Fruit fly (Drosophila melanogaster) whole organism, embryonic: ENCODE data around the gene Atac2.
A peak's percentile ranks its signal among the peaks of the same experiment; 100 is the strongest.

ENCODE experiments used
- CG11093 ChIP-seq: fragments of 200-800 bp; sonication (Bioruptor generic); IDR thresholded peaks from 3 replicates; pipeline ENCODE4 v1.3.6; 2022; ENCODE audit warnings: missing biosample characterization, missing genetic modification characterization
- CG11696 ChIP-seq: fragments of 200-800 bp; sonication (Bioruptor generic); IDR thresholded peaks from 2 replicates; pipeline ENCODE4 v1.3.6; 2022; ENCODE audit warnings: missing biosample characterization, missing genetic modification characterization
- CG12299 ChIP-seq: fragments of 200-800 bp; sonication (Bioruptor generic); optimal IDR thresholded peaks from 2 replicates; lab custom pipeline; 2018; ENCODE audit warnings: missing biosample characterization, mild to moderate bottlenecking, missing genetic modification characterization
- CG1233 ChIP-seq: fragments of 200-800 bp; sonication (Bioruptor generic); optimal IDR thresholded peaks from 4 replicates; lab custom pipeline; 2018; ENCODE audit warnings: missing biosample characterization, mild to moderate bottlenecking, missing genetic modification characterization
- CG13894 ChIP-seq: fragments of 200-800 bp; sonication (Bioruptor generic); optimal IDR thresholded peaks from 3 replicates; lab custom pipeline; 2018; ENCODE audit warnings: missing biosample characterization, mild to moderate bottlenecking, missing genetic modification characterization, moderate library complexity
- CG15011 ChIP-seq: fragments of 200-800 bp; sonication (Bioruptor generic); optimal IDR thresholded peaks from 3 replicates; lab custom pipeline; 2018; ENCODE audit warnings: missing biosample characterization, mild to moderate bottlenecking, missing genetic modification characterization
- CG17186 ChIP-seq: fragments of 200-800 bp; sonication (Bioruptor generic); optimal IDR thresholded peaks from 3 replicates; lab custom pipeline; 2017; ENCODE audit warnings: missing biosample characterization, missing genetic modification reagents, missing genetic modification characterization
- CG18262 ChIP-seq: fragments of 200-800 bp; optimal IDR thresholded peaks from 3 replicates; lab custom pipeline; 2019; ENCODE audit warnings: missing biosample characterization, mild to moderate bottlenecking, missing genetic modification characterization, moderate library complexity
- CG3407 ChIP-seq: fragments of 200-800 bp; sonication (Bioruptor generic); optimal IDR thresholded peaks from 2 replicates; lab custom pipeline; 2018; ENCODE audit warnings: missing biosample characterization, mild to moderate bottlenecking, missing genetic modification characterization
- CG4730 ChIP-seq: fragments of 200-800 bp; sonication (Bioruptor generic); IDR thresholded peaks from 2 replicates; pipeline ENCODE4 v1.3.6; 2022; ENCODE audit warnings: missing biosample characterization, missing genetic modification characterization
- CG6175 ChIP-seq: fragments of 200-800 bp; sonication (Bioruptor generic); IDR thresholded peaks from 3 replicates; pipeline ENCODE4 v1.3.6; 2022; ENCODE audit warnings: missing biosample characterization, missing genetic modification characterization
- CG7786 ChIP-seq: fragments of 200-800 bp; sonication (Bioruptor generic); optimal IDR thresholded peaks from 2 replicates; lab custom pipeline; 2016; ENCODE audit warnings: missing biosample characterization, missing genetic modification characterization
- CG8290 ChIP-seq, 3 experiments: fragments of 200-800 bp; sonication (Bioruptor generic); optimal IDR thresholded peaks; 2 replicates each; lab custom pipeline; 2016 to 2019; ENCODE audit warnings: missing biosample characterization in 3 of 3, missing genetic modification characterization in 3 of 3, mild to moderate bottlenecking in 2 of 3, moderate library complexity in 1 of 3
- CHES-1-like ChIP-seq: fragments of 200-800 bp; sonication (Bioruptor generic); optimal IDR thresholded peaks from 2 replicates; lab custom pipeline; 2016; ENCODE audit warnings: missing biosample characterization, missing genetic modification characterization
- Chrac-16 ChIP-seq: fragments of 200-800 bp; sonication (Bioruptor generic); optimal IDR thresholded peaks from 3 replicates; lab custom pipeline; 2016; ENCODE audit warnings: missing biosample characterization, missing genetic modification characterization
- Dip3 ChIP-seq: fragments of 200-800 bp; sonication (Bioruptor generic); optimal IDR thresholded peaks from 3 replicates; lab custom pipeline; 2016; ENCODE audit warnings: missing biosample characterization, missing genetic modification characterization
- Drgx ChIP-seq: fragments of 200-800 bp; sonication (Bioruptor generic); IDR thresholded peaks from 2 replicates; pipeline ENCODE4 v1.3.6; 2022; ENCODE audit warnings: missing biosample characterization, missing genetic modification characterization
- E2f1 ChIP-seq: fragments of 200-800 bp; sonication (Bioruptor generic); IDR thresholded peaks from 2 replicates; pipeline ENCODE4 v1.3.6; 2022; ENCODE audit warnings: missing biosample characterization, missing genetic modification characterization
- Fer3 ChIP-seq: fragments of 200-800 bp; sonication (Bioruptor generic); optimal IDR thresholded peaks from 2 replicates; lab custom pipeline; 2018; ENCODE audit warnings: missing biosample characterization, mild to moderate bottlenecking, missing genetic modification characterization, moderate library complexity
- HLHmδ ChIP-seq: fragments of 200-800 bp; sonication (Bioruptor generic); optimal IDR thresholded peaks from 2 replicates; lab custom pipeline; 2018; ENCODE audit warnings: missing biosample characterization, mild to moderate bottlenecking, missing genetic modification characterization, moderate library complexity
- NfI ChIP-seq: fragments of 200-800 bp; sonication (Bioruptor generic); optimal IDR thresholded peaks from 3 replicates; lab custom pipeline; 2018; ENCODE audit warnings: missing biosample characterization, mild to moderate bottlenecking, missing genetic modification characterization, moderate library complexity
- Tbp ChIP-seq: fragments of >200 bp; optimal IDR thresholded peaks from 2 replicates; lab custom pipeline; 2018; ENCODE audit warnings: missing biosample characterization, missing genetic modification characterization
- Vsx1 ChIP-seq: fragments of 200-800 bp; sonication (Bioruptor generic); optimal IDR thresholded peaks from 2 replicates; lab custom pipeline; 2017; ENCODE audit warnings: missing biosample characterization, mild to moderate bottlenecking, missing genetic modification characterization, missing genetic modification reagents
- ara ChIP-seq: fragments of 200-800 bp; sonication (Bioruptor generic); IDR thresholded peaks from 2 replicates; pipeline ENCODE4 v1.3.6; 2022; ENCODE audit warnings: missing biosample characterization, missing genetic modification characterization
- ato ChIP-seq: fragments of 200-800 bp; sonication (Bioruptor generic); IDR thresholded peaks from 2 replicates; pipeline ENCODE4 v1.3.6; 2022; ENCODE audit warnings: missing biosample characterization, missing genetic modification characterization; ENCODE audit not compliant: partially characterized antibody
- ci ChIP-seq: fragments of 200-800 bp; sonication (Bioruptor generic); IDR thresholded peaks from 3 replicates; pipeline ENCODE4 v1.3.6; 2022; ENCODE audit warnings: missing biosample characterization, missing genetic modification characterization
- corto ChIP-seq: fragments of 200-800 bp; sonication (Bioruptor generic); optimal IDR thresholded peaks from 2 replicates; lab custom pipeline; 2016; ENCODE audit warnings: missing biosample characterization, mild to moderate bottlenecking, missing genetic modification characterization, moderate library complexity
- crp ChIP-seq, 2 experiments: fragments of 200-800 bp; sonication (Bioruptor generic); optimal IDR thresholded peaks; 2 replicates in 1 of 2; 3 replicates in 1 of 2; lab custom pipeline; 2017; ENCODE audit warnings: missing biosample characterization in 2 of 2, missing genetic modification characterization in 2 of 2, mild to moderate bottlenecking in 1 of 2, moderate library complexity in 1 of 2
- ftz-f1 ChIP-seq: fragments of 200-800 bp; sonication (Bioruptor generic); optimal IDR thresholded peaks from 2 replicates; lab custom pipeline; 2016; ENCODE audit warnings: missing biosample characterization, missing genetic modification characterization
- gce ChIP-seq: fragments of 200-800 bp; sonication (Bioruptor generic); IDR thresholded peaks from 3 replicates; pipeline ENCODE4 v1.3.6; 2022; ENCODE audit warnings: missing biosample characterization, missing genetic modification characterization
- gcm ChIP-seq: fragments of 200-800 bp; sonication (Bioruptor generic); optimal IDR thresholded peaks from 2 replicates; lab custom pipeline; 2019; ENCODE audit warnings: missing biosample characterization, mild to moderate bottlenecking, missing genetic modification characterization, moderate library complexity
- jigr1 ChIP-seq: fragments of 200-800 bp; sonication (Bioruptor generic); IDR thresholded peaks from 3 replicates; pipeline ENCODE4 v1.3.6; 2022; ENCODE audit warnings: missing biosample characterization, missing genetic modification characterization
- knrl ChIP-seq: fragments of 200-800 bp; sonication (Bioruptor generic); IDR thresholded peaks from 3 replicates; pipeline ENCODE4 v1.3.6; 2022; ENCODE audit warnings: missing biosample characterization, missing genetic modification characterization; ENCODE audit not compliant: partially characterized antibody
- pfk ChIP-seq: fragments of 200-800 bp; sonication (Bioruptor generic); optimal IDR thresholded peaks from 2 replicates; lab custom pipeline; 2018; ENCODE audit warnings: missing biosample characterization, mild to moderate bottlenecking, missing genetic modification characterization, moderate library complexity
- phol ChIP-seq: fragments of 200-800 bp; sonication (Bioruptor generic); optimal IDR thresholded peaks from 3 replicates; lab custom pipeline; 2018; ENCODE audit warnings: missing biosample characterization, mild to moderate bottlenecking, missing genetic modification characterization, moderate library complexity
- pros ChIP-seq: fragments of 200-800 bp; sonication (Bioruptor generic); optimal IDR thresholded peaks from 3 replicates; lab custom pipeline; 2019; ENCODE audit warnings: missing biosample characterization, mild to moderate bottlenecking, missing genetic modification characterization, moderate library complexity
- sd ChIP-seq: fragments of 200-800 bp; sonication (Bioruptor generic); optimal IDR thresholded peaks from 3 replicates; lab custom pipeline; 2018; ENCODE audit warnings: missing biosample characterization, mild to moderate bottlenecking, missing genetic modification characterization, moderate library complexity
- sima ChIP-seq: fragments of 200-800 bp; sonication (Bioruptor generic); optimal IDR thresholded peaks from 2 replicates; lab custom pipeline; 2016; ENCODE audit warnings: missing biosample characterization, missing genetic modification characterization
- slbo ChIP-seq: fragments of 200-800 bp; sonication (Bioruptor generic); IDR thresholded peaks from 2 replicates; pipeline ENCODE4 v1.3.6; 2022; ENCODE audit warnings: missing biosample characterization, missing genetic modification characterization
- sob ChIP-seq: fragments of 200-800 bp; sonication (Bioruptor generic); IDR thresholded peaks from 2 replicates; pipeline ENCODE4 v1.3.6; 2022; ENCODE audit warnings: missing biosample characterization, missing genetic modification characterization
- tap ChIP-seq: fragments of 200-800 bp; optimal IDR thresholded peaks from 3 replicates; lab custom pipeline; 2019; ENCODE audit warnings: missing biosample characterization, mild to moderate bottlenecking, missing genetic modification characterization, moderate library complexity
- trem ChIP-seq: fragments of 200-800 bp; optimal IDR thresholded peaks from 3 replicates; lab custom pipeline; 2019; ENCODE audit warnings: missing biosample characterization, mild to moderate bottlenecking, missing genetic modification characterization, moderate library complexity
- trh ChIP-seq: fragments of 200-800 bp; sonication (Bioruptor generic); optimal IDR thresholded peaks from 2 replicates; lab custom pipeline; 2016; ENCODE audit warnings: missing biosample characterization, missing genetic modification characterization
- unc-4 ChIP-seq: fragments of 200-800 bp; sonication (Bioruptor generic); IDR thresholded peaks from 2 replicates; pipeline ENCODE4 v1.3.6; 2022; ENCODE audit warnings: missing biosample characterization, missing genetic modification characterization; ENCODE audit not compliant: partially characterized antibody
- zen ChIP-seq: fragments of 200-800 bp; sonication (Bioruptor generic); optimal IDR thresholded peaks from 3 replicates; lab custom pipeline; 2018; ENCODE audit warnings: missing biosample characterization, mild to moderate bottlenecking, missing genetic modification characterization, moderate library complexity

Gene Atac2

dm6 chr2L:18623435-18623834 lies 11.4 kb upstream of the Atac2 start:
- TF ChIP-seq CG8290 (GFP tag; optimal IDR thresholded peaks at IDR 0.05; lab: Kevin White, UChicago) = no peak
- peak in 1 of 2 experiments; percentile 49 for TF ChIP-seq CG8290 (tag; optimal IDR thresholded peaks at IDR 0.05; lab: Kevin White, UChicago)
- TF ChIP-seq CG6175 (GFP tag; lab: Robert Waterston, UW) = no peak
- TF ChIP-seq ci (GFP tag; lab: Robert Waterston, UW) = 0 out of 3 replicates have a peak, but pooled peaks have one; percentile 25
- TF ChIP-seq, all 482 proteins: peak for 2

- TF ChIP-seq NfI (GFP tag; lab: Kevin White, UChicago) (peak; percentile 69), trh (GFP tag; lab: Kevin White, UChicago) (no peak), ci (GFP tag; lab: Robert Waterston, UW) (peak; percentile 79), CHES-1-like (GFP tag; lab: Kevin White, UChicago) (peak; percentile 1), CG11093 (0 out of 3 replicates have a peak, but pooled peaks have one; percentile 40), crp (GFP tag; optimal IDR thresholded peaks at IDR 0.05; lab: Kevin White, UChicago) (peak in 1 of 2 experiments; percentile 5), gce (GFP tag; lab: Robert Waterston, UW) (0 out of 3 replicates have a peak, but pooled peaks have one; percentile 39), CG15011 (GFP tag; lab: Kevin White, UChicago) (peak; percentile 59), corto (GFP tag; lab: Kevin White, UChicago) (peak; percentile 71), Vsx1 (GFP tag; lab: Kevin White, UChicago) (peak; percentile 57), zen (tag; lab: Kevin White, UChicago) (peak; percentile 73), E2f1 (GFP tag; lab: Robert Waterston, UW) (peak; percentile 78), tap (tag; lab: Kevin White, UChicago) (peak; percentile 85), phol (tag; lab: Kevin White, UChicago) (peak; percentile 82), gcm (GFP tag; lab: Kevin White, UChicago) (peak; percentile 74), sob (GFP tag; lab: Robert Waterston, UW) (peak; percentile 79), jigr1 (GFP tag; lab: Robert Waterston, UW) (no peak), HLHmδ (GFP tag; lab: Kevin White, UChicago) (no peak), CG18262 (tag; lab: Kevin White, UChicago) (peak; percentile 86), CG13894 (peak; percentile 76), CG3407 (GFP tag; lab: Kevin White, UChicago) (peak; percentile 52), Drgx (GFP tag; lab: Robert Waterston, UW) (peak; percentile 42; the same call in 1 of the 2 replicates), slbo (peak; percentile 86), knrl (GFP tag; lab: Robert Waterston, UW) (no peak), ato (GFP tag; lab: Robert Waterston, UW) (no peak), Dip3 (GFP tag; lab: Kevin White, UChicago) (peak; percentile 48), sd (peak; percentile 92), CG12299 (tag; lab: Kevin White, UChicago) (peak; percentile 63), Tbp (GFP tag; lab: Kevin White, UChicago) (no peak), CG7786 (GFP tag; lab: Kevin White, UChicago) (peak; percentile 20), ara (GFP tag; lab: Robert Waterston, UW) (peak; percentile 78), Chrac-16 (GFP tag; lab: Kevin White, UChicago) (peak; percentile 56), CG4730 (peak; percentile 53; the same call in 1 of the 2 replicates), CG1233 (GFP tag; lab: Kevin White, UChicago) (peak; percentile 76), unc-4 (GFP tag; lab: Robert Waterston, UW) (no peak), trem (peak; percentile 56), CG17186 (GFP tag; lab: Kevin White, UChicago) (no peak), Fer3 (tag; lab: Kevin White, UChicago) (peak; percentile 87), ftz-f1 (GFP tag; lab: Kevin White, UChicago) (no peak), pfk (GFP tag; lab: Kevin White, UChicago) (no peak), sima (GFP tag; lab: Kevin White, UChicago) (no peak), CG11696 (peak; percentile 47; the same call in 1 of the 2 replicates), pros (GFP tag; lab: Kevin White, UChicago) (peak; percentile 9)
Observed at dm6 chr2L:18621357-18622211, 9.5 kb upstream of the Atac2 start.
